Worm (Caenorhabditis elegans): Measurements from ENCODE around the gene col-33.

Gene col-33

DNA sequence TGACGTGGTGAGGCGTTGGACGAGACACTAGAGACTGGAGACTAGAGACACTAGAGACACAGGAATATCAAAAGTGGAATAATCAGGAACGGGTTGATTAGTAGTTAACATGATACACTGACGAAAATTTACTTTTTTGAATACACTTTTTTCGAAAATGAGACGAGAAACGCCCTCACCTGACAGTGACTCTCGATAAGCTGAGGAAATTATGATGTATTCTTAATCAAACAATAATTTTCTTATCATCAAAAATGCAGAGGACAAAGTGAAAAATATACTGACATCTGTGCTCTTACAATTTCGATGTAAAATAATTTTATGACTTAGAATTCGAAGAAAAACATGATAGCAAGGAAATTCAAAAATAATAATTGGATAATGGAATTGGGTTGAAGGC, 3.7 kb upstream of the col-33 start:
- TF ChIP-seq fos-1 (tag; optimal IDR thresholded peaks at IDR 0.05) (peak; percentile 78), F13H6.1 (tag; optimal IDR thresholded peaks at IDR 0.05) (no peak)

DNA sequence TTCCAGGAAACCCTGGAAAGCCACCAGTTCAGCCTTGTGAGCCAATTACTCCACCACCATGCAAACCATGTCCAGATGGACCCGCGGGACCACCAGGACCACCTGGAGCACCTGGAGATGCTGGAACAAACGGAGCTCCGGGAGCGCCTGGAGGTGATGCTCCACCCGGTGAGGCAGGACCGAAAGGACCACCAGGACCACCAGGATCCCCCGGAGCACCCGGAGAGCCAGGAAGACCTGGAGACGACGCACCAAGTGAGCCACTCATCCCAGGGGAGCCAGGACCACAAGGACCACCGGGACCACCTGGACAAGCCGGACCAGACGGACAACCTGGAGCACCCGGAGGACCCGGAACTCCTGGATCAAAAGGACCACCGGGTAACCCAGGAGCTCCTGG, 1.6 kb downstream of the col-33 start:
- TF ChIP-seq blmp-1 (tag; optimal IDR thresholded peaks at IDR 0.05; ENCODE audit: insufficient read depth), result no peak

DNA sequence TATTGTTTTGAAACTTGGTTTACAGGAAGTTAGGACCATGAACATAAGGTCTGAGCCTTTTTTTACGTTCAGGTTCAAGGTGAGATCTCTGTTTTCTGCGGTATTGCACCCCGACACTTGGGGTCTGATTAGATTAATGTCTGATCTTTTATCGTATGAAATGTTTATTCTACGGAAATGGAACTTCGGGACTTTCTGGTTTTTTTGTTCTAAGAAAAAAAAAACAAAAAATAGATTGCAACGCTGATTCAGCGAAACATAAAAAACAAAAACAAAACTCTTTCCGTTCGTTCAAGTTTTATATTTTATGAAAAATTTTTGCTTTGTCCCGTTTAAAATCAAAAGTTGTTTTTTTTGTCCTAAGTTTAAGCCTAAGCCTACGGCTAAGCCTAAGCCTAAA, 2.1 kb downstream of the col-33 start, which contains the start of gene F36A4.5:
F36A4.5 (plus strand) TSS at position 301 of the 400 bp plus-strand sequence.
- TF ChIP-seq nhr-237 (tag; optimal IDR thresholded peaks at IDR 0.05), result no peak
- no peak for TF ChIP-seq elt-1 (tag; optimal IDR thresholded peaks at IDR 0.05)
- TF ChIP-seq sma-9 (GFP tag; optimal IDR thresholded peaks at IDR 0.05), result no peak
- no peak for TF ChIP-seq sma-9 (tag; optimal IDR thresholded peaks at IDR 0.05)
- no peak for TF ChIP-seq nhr-11 (tag; optimal IDR thresholded peaks at IDR 0.05)
- no peak for TF ChIP-seq aly-2 (tag; optimal IDR thresholded peaks at IDR 0.05)

DNA sequence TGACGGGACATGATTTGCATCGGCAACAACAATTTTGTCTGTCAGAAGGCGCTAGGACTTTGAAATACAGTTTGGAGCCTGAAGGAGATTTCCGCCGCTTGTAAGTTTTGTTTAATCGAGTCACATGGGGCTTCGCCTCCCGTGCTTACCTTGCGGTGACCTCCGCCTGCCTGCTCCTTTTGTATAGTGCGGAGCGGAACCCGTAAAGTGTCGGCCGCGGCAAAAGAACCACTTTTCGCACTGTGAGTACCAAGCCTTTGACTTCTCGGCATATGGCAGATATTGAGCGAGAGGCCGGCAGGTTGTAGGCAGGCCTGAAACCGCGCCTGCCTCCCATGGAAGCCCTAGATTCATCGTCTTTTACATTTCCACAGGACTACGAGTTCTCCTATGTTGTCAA, 2.9 kb downstream of the col-33 start:
- TF ChIP-seq nhr-10 (tag; optimal IDR thresholded peaks at IDR 0.05), result no peak
- no peak for TF ChIP-seq ceh-82 (tag; optimal IDR thresholded peaks at IDR 0.05)
- TF ChIP-seq nhr-237 (tag; optimal IDR thresholded peaks at IDR 0.05), result no peak
- TF ChIP-seq nhr-6 (tag; optimal IDR thresholded peaks at IDR 0.05), result no peak
- TF ChIP-seq unc-39 (tag; optimal IDR thresholded peaks at IDR 0.05), result no peak
- TF ChIP-seq elt-1 (tag; optimal IDR thresholded peaks at IDR 0.05), result no peak
- TF ChIP-seq peb-1 (tag; optimal IDR thresholded peaks at IDR 0.05), result no peak
- no peak for TF ChIP-seq C34F6.9 (tag; optimal IDR thresholded peaks at IDR 0.05)
- no peak for TF ChIP-seq ZK546.5 (tag; optimal IDR thresholded peaks at IDR 0.05)
- no peak for TF ChIP-seq ztf-1 (GFP tag; conservative IDR thresholded peaks at IDR 0.05)
- TF ChIP-seq fos-1 (tag; optimal IDR thresholded peaks at IDR 0.05), result no peak
- no peak for TF ChIP-seq nhr-77 (tag; optimal IDR thresholded peaks at IDR 0.05)
- TF ChIP-seq gmeb-1 (tag; optimal IDR thresholded peaks at IDR 0.05), result no peak
- TF ChIP-seq sma-3 (GFP tag; optimal IDR thresholded peaks at IDR 0.05), result no peak

DNA sequence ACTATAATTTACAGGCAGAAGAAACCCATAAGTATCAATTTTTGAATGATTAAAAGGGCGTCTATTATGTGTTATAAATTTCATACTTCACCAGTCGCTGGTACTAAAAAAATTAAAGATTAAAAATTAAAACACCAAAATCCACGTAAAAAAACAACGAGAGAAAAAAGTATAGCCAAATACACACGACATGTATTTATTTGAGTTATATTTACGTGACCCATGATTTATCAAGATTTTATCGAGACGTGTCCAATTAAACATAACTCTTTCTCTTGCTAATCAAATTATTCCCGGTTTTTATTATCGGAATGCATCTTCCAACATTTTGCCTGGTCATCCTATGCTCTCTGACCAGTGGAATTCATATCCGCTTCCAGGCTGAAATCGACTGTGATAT, 4.2 kb downstream of the col-33 start, which contains the start of gene F36A4.4:
F36A4.4 (plus strand) TSS at position 301 of the 400 bp plus-strand sequence.
- TF ChIP-seq nhr-10 (tag; optimal IDR thresholded peaks at IDR 0.05), result no peak
- no peak for TF ChIP-seq snpc-4 (tag; optimal IDR thresholded peaks at IDR 0.05)

DNA sequence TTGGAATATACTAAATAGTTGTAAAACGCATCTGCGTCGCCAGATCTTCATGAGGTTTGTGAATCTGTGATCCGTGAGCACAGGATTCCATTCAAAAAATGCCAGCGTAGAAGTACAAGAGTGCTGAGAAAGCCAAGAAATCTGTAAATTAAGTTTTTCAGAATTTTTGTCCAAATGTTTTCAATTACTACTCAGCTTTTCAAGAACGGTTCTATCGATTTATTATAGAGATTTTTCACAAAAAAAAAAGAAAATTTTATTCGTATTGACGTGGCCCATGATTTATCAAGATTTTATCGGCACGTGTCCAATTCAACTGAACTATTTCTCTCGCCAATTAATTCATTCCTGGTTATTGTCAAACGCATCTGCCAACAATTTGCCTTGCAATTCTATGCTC, 6.2 kb downstream of the col-33 start, which contains the start of gene F36A4.3:
F36A4.3 (plus strand) TSS at position 301 of the 400 bp plus-strand sequence.
- TF ChIP-seq nhr-129 (tag; optimal IDR thresholded peaks at IDR 0.05), result no peak
- no peak for TF ChIP-seq gmeb-1 (tag; optimal IDR thresholded peaks at IDR 0.05)
- no peak for TF ChIP-seq blmp-1 (tag; optimal IDR thresholded peaks at IDR 0.05; ENCODE audit: insufficient read depth)
- no peak for TF ChIP-seq snpc-4 (tag; optimal IDR thresholded peaks at IDR 0.05)
- no peak for TF ChIP-seq peb-1 (tag; optimal IDR thresholded peaks at IDR 0.05)
- TF ChIP-seq mbf-1 (tag; optimal IDR thresholded peaks at IDR 0.05), result no peak
- TF ChIP-seq ztf-4 (tag; optimal IDR thresholded peaks at IDR 0.05), result no peak
- TF ChIP-seq egl-27 (tag; optimal IDR thresholded peaks at IDR 0.05), result no peak
- TF ChIP-seq lin-13 (GFP tag; optimal IDR thresholded peaks at IDR 0.05), result no peak
- TF ChIP-seq aly-2 (tag; optimal IDR thresholded peaks at IDR 0.05), result no peak

DNA sequence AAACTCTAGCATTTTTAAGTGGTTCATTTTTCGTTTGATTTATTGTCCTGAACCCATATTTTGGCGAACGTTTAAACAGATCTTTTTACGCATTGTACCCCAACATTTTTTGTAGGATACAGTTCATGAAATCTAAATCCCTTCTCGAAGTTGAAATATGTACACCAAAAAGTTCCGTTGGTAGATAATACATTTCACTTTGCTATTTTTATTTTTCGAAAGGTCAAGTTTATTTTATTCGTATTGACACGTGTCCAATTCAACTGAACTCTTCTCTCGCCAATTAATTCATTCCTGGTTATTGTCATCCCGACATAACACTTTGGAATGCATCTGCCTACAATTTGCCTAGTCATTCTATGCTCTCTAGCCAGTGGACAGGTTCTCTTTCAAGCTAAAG, 7.8 kb downstream of the col-33 start, which contains the start of gene F36A4.2:
F36A4.2 (plus strand) TSS at position 301 of the 400 bp plus-strand sequence.
- TF ChIP-seq lin-11 (tag; optimal IDR thresholded peaks at IDR 0.05) (no peak), unc-62 (GFP tag; optimal IDR thresholded peaks at IDR 0.05) (no peak), gmeb-1 (tag; optimal IDR thresholded peaks at IDR 0.05) (no peak), ceh-82 (tag; optimal IDR thresholded peaks at IDR 0.05) (no peak), snpc-4 (tag; optimal IDR thresholded peaks at IDR 0.05) (no peak), lin-13 (GFP tag; optimal IDR thresholded peaks at IDR 0.05) (no peak), lsy-2 (tag; optimal IDR thresholded peaks at IDR 0.05) (no peak), mab-5 (tag; optimal IDR thresholded peaks at IDR 0.05) (no peak), F13H6.1 (tag; optimal IDR thresholded peaks at IDR 0.05) (no peak), nhr-237 (tag; optimal IDR thresholded peaks at IDR 0.05) (no peak), nhr-11 (tag; optimal IDR thresholded peaks at IDR 0.05) (no peak), nhr-12 (tag; optimal IDR thresholded peaks at IDR 0.05) (no peak), sem-4 (tag; optimal IDR thresholded peaks at IDR 0.05) (no peak), sma-3 (GFP tag; optimal IDR thresholded peaks at IDR 0.05) (no peak), nhr-6 (tag; optimal IDR thresholded peaks at IDR 0.05) (no peak), egl-27 (tag; optimal IDR thresholded peaks at IDR 0.05) (no peak), unc-39 (tag; optimal IDR thresholded peaks at IDR 0.05) (no peak), unc-55 (GFP tag; optimal IDR thresholded peaks at IDR 0.05) (no peak), nhr-10 (tag; optimal IDR thresholded peaks at IDR 0.05) (no peak)

All from whole organism, L2 larva.